Worm (Caenorhabditis elegans): ENCODE results near the gene clec-169.

DNA sequence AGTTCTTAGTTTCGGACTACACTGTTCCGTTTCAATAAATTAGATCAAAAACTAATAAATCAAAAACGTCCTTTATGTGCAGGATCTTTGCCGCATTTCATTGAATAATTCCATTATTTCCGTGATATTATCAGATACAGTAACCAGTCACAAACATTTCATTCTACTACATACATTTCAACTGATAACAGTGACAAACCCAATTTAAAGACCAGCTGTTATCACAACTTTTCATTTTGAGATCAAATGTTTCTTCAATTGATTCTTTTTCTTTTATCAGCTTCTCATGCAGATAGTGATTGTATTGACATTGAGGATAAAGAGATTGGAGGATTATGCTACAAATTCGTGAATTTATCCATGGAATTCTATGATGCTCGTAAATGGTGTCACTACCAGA lies 4.4 kb upstream of the clec-169 start, which contains the start of gene clec-168:
- TF ChIP-seq tab-1 (GFP tag; IDR thresholded peaks at IDR 0.05) (no peak), ztf-23 (GFP tag; IDR thresholded peaks at IDR 0.05) (no peak), ref-1 (GFP tag; conservative IDR thresholded peaks at IDR 0.05) (no peak), T22C8.4 (GFP tag; IDR thresholded peaks at IDR 0.05) (no peak), cog-1 (tag; optimal IDR thresholded peaks at IDR 0.05) (no peak), med-1 (GFP tag; optimal IDR thresholded peaks at IDR 0.05; ENCODE audit: insufficient read depth) (no peak), flt-1 (GFP tag; IDR thresholded peaks at IDR 0.05) (no peak), klf-2 (GFP tag; conservative IDR thresholded peaks at IDR 0.05) (no peak)

Data from whole organism, midembryonic.